Worm (Caenorhabditis elegans) whole organism, L2 larva: ENCODE results near the gene F31B9.4.

Experiments used
- F13H6.1 ChIP-seq: sonication (generic microtip); optimal IDR thresholded peaks from 2 replicates; lab custom pipeline; 2016; ENCODE audit warnings: missing genetic modification characterization, missing compliant biosample characterization
- Y55F3AM.14 ChIP-seq: fragments of 200-800 bp; sonication (Bioruptor generic); optimal IDR thresholded peaks from 2 replicates; lab custom pipeline; 2018; ENCODE audit warnings: mild to moderate bottlenecking, missing genetic modification characterization, missing compliant biosample characterization
- ZK546.5 ChIP-seq: sonication (generic microtip); optimal IDR thresholded peaks from 2 replicates; lab custom pipeline; 2017; ENCODE audit warnings: missing biosample characterization, missing genetic modification characterization
- alr-1 ChIP-seq: fragments of 150-350 bp; optimal IDR thresholded peaks from 2 replicates; lab custom pipeline; 2014; ENCODE audit warnings: missing biosample characterization, missing genetic modification characterization
- aly-2 ChIP-seq: fragments of 150-350 bp; optimal IDR thresholded peaks from 2 replicates; lab custom pipeline; 2014; ENCODE audit warnings: missing biosample characterization, missing genetic modification characterization
- ama-1 ChIP-seq: fragments of 150-350 bp; optimal IDR thresholded peaks from 2 replicates; lab custom pipeline; 2018; ENCODE audit warnings: inconsistent platforms
- ceh-16 ChIP-seq: fragments of 150-350 bp; optimal IDR thresholded peaks from 2 replicates; lab custom pipeline; 2014; ENCODE audit warnings: missing biosample characterization, missing genetic modification characterization
- ceh-82 ChIP-seq: fragments of 150-350 bp; optimal IDR thresholded peaks from 2 replicates; lab custom pipeline; 2014; ENCODE audit warnings: missing biosample characterization, missing genetic modification characterization
- crh-2 ChIP-seq: sonication (generic microtip); optimal IDR thresholded peaks from 2 replicates; lab custom pipeline; 2017; ENCODE audit warnings: missing biosample characterization, missing genetic modification characterization
- egl-27 ChIP-seq: sonication (generic microtip); optimal IDR thresholded peaks from 3 replicates; lab custom pipeline; 2017; ENCODE audit warnings: missing biosample characterization, missing genetic modification reagents, missing genetic modification characterization
- elt-1 ChIP-seq: fragments of 150-350 bp; optimal IDR thresholded peaks from 2 replicates; lab custom pipeline; 2014; ENCODE audit warnings: missing biosample characterization, missing genetic modification characterization
- elt-3 ChIP-seq: sonication (generic microtip); optimal IDR thresholded peaks from 2 replicates; lab custom pipeline; 2017; ENCODE audit warnings: missing biosample characterization, missing genetic modification characterization
- fos-1 ChIP-seq: fragments of 150-350 bp; optimal IDR thresholded peaks from 2 replicates; lab custom pipeline; 2014; ENCODE audit warnings: missing biosample characterization, missing genetic modification characterization
- gmeb-1 ChIP-seq: fragments of 150-350 bp; optimal IDR thresholded peaks from 2 replicates; lab custom pipeline; 2014; ENCODE audit warnings: missing biosample characterization, missing genetic modification characterization
- lin-11 ChIP-seq: fragments of 150-350 bp; sonication (generic microtip); optimal IDR thresholded peaks from 2 replicates; lab custom pipeline; 2014; ENCODE audit warnings: missing biosample characterization, missing genetic modification characterization, inconsistent platforms, mixed read lengths
- lin-13 ChIP-seq: fragments of 150-350 bp; optimal IDR thresholded peaks from 2 replicates; lab custom pipeline; 2014; ENCODE audit warnings: missing biosample characterization, missing genetic modification reagents, missing genetic modification characterization
- lin-39 ChIP-seq: fragments of 150-350 bp; optimal IDR thresholded peaks from 2 replicates; lab custom pipeline; 2014; ENCODE audit warnings: missing biosample characterization, missing genetic modification reagents, missing genetic modification characterization
- lsy-2 ChIP-seq, 2 experiments: fragments of 150-350 bp in 1 of 2; sonication (generic microtip) in 1 of 2; optimal IDR thresholded peaks; 2 replicates each; lab custom pipeline; 2014 to 2017; ENCODE audit warnings: missing biosample characterization in 2 of 2, missing genetic modification characterization in 2 of 2
- mbf-1 ChIP-seq: sonication (generic microtip); optimal IDR thresholded peaks from 2 replicates; lab custom pipeline; 2017; ENCODE audit warnings: missing biosample characterization, missing genetic modification characterization
- mdl-1 ChIP-seq, 2 experiments: fragments of 150-350 bp in 1 of 2; sonication (generic microtip) in 1 of 2; optimal IDR thresholded peaks; 2 replicates each; lab custom pipeline; 2017; ENCODE audit warnings: missing biosample characterization in 2 of 2, missing genetic modification characterization in 2 of 2
- nhr-10 ChIP-seq: sonication (generic microtip); optimal IDR thresholded peaks from 2 replicates; lab custom pipeline; 2017; ENCODE audit warnings: missing biosample characterization, missing genetic modification characterization
- nhr-12 ChIP-seq: fragments of 150-350 bp; optimal IDR thresholded peaks from 2 replicates; lab custom pipeline; 2014; ENCODE audit warnings: missing biosample characterization, missing genetic modification characterization
- nhr-129 ChIP-seq: fragments of 150-350 bp; optimal IDR thresholded peaks from 2 replicates; lab custom pipeline; 2014; ENCODE audit warnings: missing biosample characterization, missing genetic modification characterization
- nhr-21 ChIP-seq: fragments of 150-350 bp; optimal IDR thresholded peaks from 2 replicates; lab custom pipeline; 2014; ENCODE audit warnings: missing biosample characterization, missing genetic modification characterization
- nhr-25 ChIP-seq: fragments of 150-350 bp; sonication (generic microtip); optimal IDR thresholded peaks from 3 replicates; lab custom pipeline; 2014; ENCODE audit warnings: missing biosample characterization, missing genetic modification characterization
- peb-1 ChIP-seq: fragments of 150-350 bp; optimal IDR thresholded peaks from 2 replicates; lab custom pipeline; 2014; ENCODE audit warnings: missing biosample characterization, missing genetic modification characterization
- sem-4 ChIP-seq: fragments of 150-350 bp; optimal IDR thresholded peaks from 2 replicates; lab custom pipeline; 2014; ENCODE audit warnings: missing biosample characterization, missing genetic modification reagents, missing genetic modification characterization
- skn-1 ChIP-seq: sonication (generic microtip); optimal IDR thresholded peaks from 2 replicates; lab custom pipeline; 2017; ENCODE audit warnings: missing biosample characterization, missing genetic modification characterization
- sma-3 ChIP-seq: sonication (generic microtip); optimal IDR thresholded peaks from 2 replicates; lab custom pipeline; 2016; ENCODE audit warnings: missing genetic modification reagents, missing genetic modification characterization, missing compliant biosample characterization
- sma-9 ChIP-seq, 2 experiments: fragments of 150-350 bp in 1 of 2; sonication (generic microtip) in 1 of 2; optimal IDR thresholded peaks; 2 replicates each; lab custom pipeline; 2014 to 2016; ENCODE audit warnings: missing genetic modification characterization in 2 of 2, mild to moderate bottlenecking in 1 of 2, missing biosample characterization in 1 of 2, missing compliant biosample characterization in 1 of 2, missing genetic modification reagents in 1 of 2, moderate library complexity in 1 of 2
- snpc-4 ChIP-seq: fragments of 150-350 bp; optimal IDR thresholded peaks from 2 replicates; lab custom pipeline; 2014; ENCODE audit warnings: missing biosample characterization, missing genetic modification characterization
- unc-39 ChIP-seq: fragments of 150-350 bp; optimal IDR thresholded peaks from 2 replicates; lab custom pipeline; 2014; ENCODE audit warnings: missing biosample characterization, missing genetic modification characterization
- unc-62 ChIP-seq: fragments of 150-350 bp; optimal IDR thresholded peaks from 2 replicates; lab custom pipeline; 2014; ENCODE audit warnings: missing biosample characterization, missing genetic modification reagents, missing genetic modification characterization
- zag-1 ChIP-seq: fragments of 150-350 bp; optimal IDR thresholded peaks from 2 replicates; lab custom pipeline; 2014; ENCODE audit warnings: missing biosample characterization, missing genetic modification characterization
- ztf-1 ChIP-seq: fragments of 200-800 bp; sonication (Bioruptor generic); conservative IDR thresholded peaks from 2 replicates; pipeline ENCODE4 v1.3.6; 2022; ENCODE audit warnings: missing genetic modification characterization, missing compliant biosample characterization
- ztf-4 ChIP-seq: fragments of 150-350 bp; optimal IDR thresholded peaks from 2 replicates; lab custom pipeline; 2014; ENCODE audit warnings: missing biosample characterization, missing genetic modification characterization

Gene F31B9.4

DNA sequence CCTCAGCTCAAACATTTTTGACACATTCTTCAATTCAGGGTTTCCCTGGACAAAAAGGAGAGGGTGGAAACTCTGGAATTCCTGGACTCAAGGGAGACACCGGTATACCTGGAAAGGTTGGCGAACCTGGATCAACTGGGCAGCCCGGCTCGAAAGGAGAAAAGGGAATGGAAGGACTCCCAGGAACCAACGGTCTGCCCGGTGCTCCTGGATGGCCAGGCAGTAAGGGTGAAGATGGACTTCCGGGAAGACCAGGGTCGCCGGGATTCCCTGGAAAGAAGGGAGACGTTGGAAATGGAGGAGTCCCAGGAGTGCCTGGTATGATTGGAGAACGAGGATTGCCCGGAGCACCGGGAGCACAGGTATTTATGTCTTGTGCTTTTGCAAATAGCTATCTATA lies 28.9 kb upstream of the F31B9.4 start:
- TF ChIP-seq ceh-82, result no peak
- TF ChIP-seq nhr-21 (tag; lab: Kevin White, UChicago), result no peak
- no peak for TF ChIP-seq ztf-1 (GFP tag; lab: Robert Waterston, UW)
- TF ChIP-seq fos-1, result no peak
- TF ChIP-seq unc-39 (tag; lab: Kevin White, UChicago), result no peak
- TF ChIP-seq zag-1 (tag; lab: Kevin White, UChicago), result no peak
- TF ChIP-seq peb-1 (tag; lab: Kevin White, UChicago), result no peak
- TF ChIP-seq nhr-12 (tag; lab: Kevin White, UChicago), result no peak
- TF ChIP-seq snpc-4, result no peak
- no peak for TF ChIP-seq sma-3
- no peak for TF ChIP-seq unc-62 (GFP tag; lab: Kevin White, UChicago)
- no peak for TF ChIP-seq skn-1 (tag; lab: Kevin White, UChicago)
- no peak for TF ChIP-seq lin-11 (tag; lab: Kevin White, UChicago)
- no peak for TF ChIP-seq nhr-10
- TF ChIP-seq, all 48 proteins: peak for 0

ce11 chrX:15944198-15944597 lies 27.3 kb upstream of the F31B9.4 start:
- no peak for TF ChIP-seq alr-1 (tag; lab: Kevin White, UChicago)
- no peak for TF ChIP-seq lsy-2 (tag; optimal IDR thresholded peaks at IDR 0.05; lab: Kevin White, UChicago)
- TF ChIP-seq fos-1, result no peak
- TF ChIP-seq lin-39, result no peak
- TF ChIP-seq nhr-21 (tag; lab: Kevin White, UChicago), result no peak
- TF ChIP-seq gmeb-1, result no peak
- TF ChIP-seq egl-27 (tag; lab: Kevin White, UChicago), result no peak
- TF ChIP-seq lin-11 (tag; lab: Kevin White, UChicago), result no peak
- no peak for TF ChIP-seq aly-2 (tag; lab: Kevin White, UChicago)
- no peak for TF ChIP-seq mbf-1
- TF ChIP-seq ztf-1 (GFP tag; lab: Robert Waterston, UW), result no peak
- no peak for TF ChIP-seq sma-3
- TF ChIP-seq sem-4 (tag; lab: Kevin White, UChicago), result no peak
- no peak for TF ChIP-seq nhr-129 (tag; lab: Kevin White, UChicago)
- no peak for TF ChIP-seq unc-39 (tag; lab: Kevin White, UChicago)
- no peak for TF ChIP-seq ztf-4 (tag; lab: Kevin White, UChicago)
- no peak for TF ChIP-seq ceh-16

- TF ChIP-seq elt-1 (no peak), nhr-129 (tag; lab: Kevin White, UChicago) (no peak), nhr-25 (tag; lab: Kevin White, UChicago) (no peak), ZK546.5 (no peak)
These were observed 26.8 kb upstream of the F31B9.4 start, which contains the start of gene mec-5 for ce11 chrX:15943709-15944108. TSS of gene mec-5 (plus strand) at chrX:15944009.

ce11 chrX:15939759-15940334 lies 22.9 kb upstream of the F31B9.4 start:
- no peak for TF ChIP-seq gmeb-1
- no peak for TF ChIP-seq ztf-4 (tag; lab: Kevin White, UChicago)
- peak; percentile 25 for TF ChIP-seq F13H6.1 (tag; lab: Kevin White, UChicago)
- TF ChIP-seq ama-1 (lab: Kevin White, UChicago), result no peak
- TF ChIP-seq crh-2 (tag; lab: Kevin White, UChicago), result peak; percentile 13
- TF ChIP-seq lin-39, result no peak
- peak; percentile 58 for TF ChIP-seq sma-9 (GFP tag; optimal IDR thresholded peaks at IDR 0.05; lab: Kevin White, UChicago)
- TF ChIP-seq sma-9 (tag; optimal IDR thresholded peaks at IDR 0.05; lab: Kevin White, UChicago), result no peak
- no peak for TF ChIP-seq nhr-12 (tag; lab: Kevin White, UChicago)
- TF ChIP-seq sma-3, result peak; percentile 11

DNA sequence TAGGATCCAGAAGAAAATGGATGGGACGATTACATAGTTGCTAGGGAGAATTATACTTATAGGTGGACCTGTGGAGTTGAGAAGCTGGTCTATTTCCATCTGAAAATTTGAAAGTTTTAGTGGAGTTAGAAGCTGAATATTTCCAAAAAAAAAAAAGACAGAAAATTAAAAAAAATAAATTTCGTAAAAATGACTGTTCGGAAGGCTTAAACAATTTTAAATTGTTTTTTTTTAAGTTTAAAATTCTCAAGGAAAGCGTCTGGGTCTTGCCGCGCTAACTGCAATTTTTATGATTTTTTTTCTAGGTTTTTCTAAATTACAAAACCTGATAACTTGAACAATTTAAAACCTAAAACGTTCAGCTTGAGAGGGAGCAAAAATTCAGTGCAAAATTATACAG lies 22.3 kb upstream of the F31B9.4 start, which contains the start of gene mrp-3:
mrp-3 (minus strand) TSS at position 101 of the 400 bp plus-strand sequence.
- TF ChIP-seq elt-3 (tag; lab: Kevin White, UChicago) (no peak), ztf-4 (tag; lab: Kevin White, UChicago) (no peak), lin-11 (tag; lab: Kevin White, UChicago) (no peak), egl-27 (tag; lab: Kevin White, UChicago) (no peak), Y55F3AM.14 (GFP tag; lab: Kevin White, UChicago) (no peak), lsy-2 (tag; optimal IDR thresholded peaks at IDR 0.05; lab: Kevin White, UChicago) (no peak), peb-1 (tag; lab: Kevin White, UChicago) (no peak), unc-62 (GFP tag; lab: Kevin White, UChicago) (no peak), fos-1 (no peak), nhr-129 (tag; lab: Kevin White, UChicago) (no peak), nhr-10 (no peak), ZK546.5 (no peak), nhr-12 (tag; lab: Kevin White, UChicago) (no peak), mdl-1 (tag; optimal IDR thresholded peaks at IDR 0.05; lab: Kevin White, UChicago) (no peak), lin-13 (GFP tag; lab: Kevin White, UChicago) (no peak), gmeb-1 (no peak), lin-39 (no peak)
